Worm (Caenorhabditis elegans) whole organism, L4/young adult: Measurements from ENCODE around the gene vab-9.

Experiments
- W03F9.2 ChIP-seq: fragments of 150-350 bp; optimal IDR thresholded peaks from 2 replicates; lab custom pipeline; 2014; ENCODE audit warnings: missing biosample characterization, missing genetic modification characterization
- dao-5 ChIP-seq: sonication (generic microtip); optimal IDR thresholded peaks from 2 replicates; lab custom pipeline; 2016; ENCODE audit warnings: missing genotype, missing genetic modification characterization, moderate library complexity, missing compliant biosample characterization
- him-1 ChIP-seq: sonication (generic microtip); optimal IDR thresholded peaks from 2 replicates; lab custom pipeline; 2016; ENCODE audit warnings: missing genotype, missing genetic modification reagents, missing genetic modification characterization, missing compliant biosample characterization

Gene vab-9

DNA sequence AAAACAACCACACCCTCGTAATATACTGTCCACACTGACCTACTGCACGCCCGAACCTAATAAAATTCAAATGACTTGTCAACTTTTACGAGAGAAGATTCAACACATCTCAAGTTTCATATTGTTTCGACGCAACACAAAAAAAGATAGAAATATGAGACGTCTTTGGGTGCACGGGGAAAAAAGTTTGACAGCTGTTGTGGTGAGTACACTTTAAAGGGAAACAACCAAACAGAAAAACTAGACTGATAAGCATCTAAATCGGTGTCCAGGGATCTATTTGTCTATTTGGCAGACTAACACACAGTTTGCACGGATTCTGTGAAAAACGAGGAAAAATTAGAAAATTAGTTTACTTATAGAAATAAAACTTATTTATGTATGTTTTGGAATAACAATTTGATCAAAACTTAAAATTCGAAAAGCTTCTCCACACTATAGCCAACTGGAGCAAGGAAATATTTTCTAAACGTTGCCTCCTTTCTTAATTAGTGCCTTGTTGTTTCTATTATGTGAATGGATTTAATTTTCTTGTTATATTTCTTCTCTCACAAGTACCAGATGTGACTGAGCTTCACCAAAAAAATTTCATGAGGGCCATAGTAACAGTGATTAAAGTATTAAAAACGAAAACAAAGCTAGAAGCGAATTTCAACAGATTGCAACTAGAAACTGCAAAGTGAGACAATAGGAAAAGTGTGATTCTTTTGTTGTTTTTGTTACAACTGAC is 6.3 kb upstream of the vab-9 start:
- no peak for TF ChIP-seq dao-5 (tag; lab: Kevin White, UChicago)
- TF ChIP-seq him-1 (tag; lab: Kevin White, UChicago): no peak
- no peak for TF ChIP-seq W03F9.2

DNA sequence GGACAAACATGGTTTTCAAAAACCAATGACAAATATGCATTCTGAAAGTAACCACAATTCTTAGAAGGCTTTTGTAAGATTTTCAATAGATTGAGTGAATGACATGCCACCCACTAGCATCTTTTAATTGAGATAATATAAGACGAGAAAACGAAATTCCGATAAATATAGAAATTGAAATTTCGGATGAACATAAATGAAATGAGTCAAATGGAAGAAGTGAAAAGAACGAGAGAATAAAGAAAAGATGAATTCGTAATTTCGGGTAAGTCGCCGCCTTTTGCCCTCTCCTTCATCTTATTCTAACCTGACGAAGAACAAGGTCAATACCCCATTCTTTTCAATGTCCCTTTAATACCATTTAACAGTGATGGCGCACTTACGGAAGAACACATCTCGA is 4.9 kb upstream of the vab-9 start:
- TF ChIP-seq dao-5 (tag; lab: Kevin White, UChicago): no peak
- no peak for TF ChIP-seq W03F9.2
- TF ChIP-seq him-1 (tag; lab: Kevin White, UChicago): no peak

DNA sequence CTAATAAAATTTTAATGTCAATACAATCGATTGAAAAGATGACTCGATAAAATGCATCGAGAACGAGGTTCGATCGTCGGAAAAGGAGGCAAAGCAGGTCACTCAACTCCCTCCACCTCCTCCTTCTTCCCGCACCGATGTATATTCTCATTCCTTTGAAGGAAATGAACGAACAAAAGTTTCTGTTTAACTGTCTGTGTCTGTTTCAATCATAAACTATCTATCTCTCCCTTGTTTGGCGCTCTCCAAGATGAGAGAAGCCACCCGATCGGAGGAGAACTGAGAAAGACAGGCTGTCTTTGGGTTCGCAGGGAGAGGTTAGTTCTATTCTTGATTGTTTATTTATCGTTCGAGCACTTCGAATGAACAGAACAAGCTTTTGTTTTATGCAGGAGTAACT is 3.6 kb upstream of the vab-9 start, which contains the start of gene D2085.7:
D2085.7 (plus strand) TSS at position 251 of the 400 bp plus-strand sequence.
- no peak for TF ChIP-seq him-1 (tag; lab: Kevin White, UChicago)
- no peak for TF ChIP-seq W03F9.2
- no peak for TF ChIP-seq dao-5 (tag; lab: Kevin White, UChicago)

DNA sequence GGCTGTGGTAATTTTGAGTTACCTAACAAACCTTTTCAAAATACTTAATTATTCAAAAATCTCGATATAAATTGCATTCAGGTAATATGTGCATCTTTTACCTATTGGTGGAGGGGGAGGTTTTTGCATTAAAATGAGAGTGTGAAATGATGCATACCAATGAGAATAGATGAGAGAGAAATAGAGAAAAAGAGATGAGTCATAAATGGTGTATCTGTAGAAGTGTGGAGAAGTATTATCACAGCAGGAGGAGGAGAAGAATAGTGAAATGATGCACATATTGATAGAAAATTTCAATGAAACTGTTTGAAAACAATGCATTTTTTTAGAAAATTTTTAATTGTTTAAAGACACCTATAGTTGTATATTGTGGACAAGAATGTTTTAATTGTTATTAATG is 3.0 kb upstream of the vab-9 start:
- TF ChIP-seq W03F9.2 (no peak), him-1 (tag; lab: Kevin White, UChicago) (no peak), dao-5 (tag; lab: Kevin White, UChicago) (no peak)

DNA sequence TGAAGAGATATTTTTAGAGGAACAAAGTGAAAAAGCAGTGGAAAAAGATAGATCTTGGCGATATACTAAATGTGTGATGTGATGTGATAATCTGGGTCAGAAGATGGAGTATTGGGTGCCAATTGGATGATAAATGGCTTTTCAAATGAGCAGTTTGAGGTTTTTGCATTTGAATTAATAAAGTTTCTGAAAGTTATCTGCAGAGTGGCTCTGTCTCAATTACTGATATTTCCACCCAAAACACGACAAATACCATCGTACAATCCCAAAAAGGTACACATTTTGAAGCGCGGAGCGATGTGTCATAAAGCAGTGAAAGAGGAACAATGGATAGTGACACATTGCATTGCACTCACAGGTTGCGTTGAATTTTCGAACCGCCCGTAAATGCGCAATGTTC is 2.0 kb upstream of the vab-9 start:
- TF ChIP-seq dao-5 (tag; lab: Kevin White, UChicago): no peak
- no peak for TF ChIP-seq him-1 (tag; lab: Kevin White, UChicago)
- TF ChIP-seq W03F9.2: no peak

DNA sequence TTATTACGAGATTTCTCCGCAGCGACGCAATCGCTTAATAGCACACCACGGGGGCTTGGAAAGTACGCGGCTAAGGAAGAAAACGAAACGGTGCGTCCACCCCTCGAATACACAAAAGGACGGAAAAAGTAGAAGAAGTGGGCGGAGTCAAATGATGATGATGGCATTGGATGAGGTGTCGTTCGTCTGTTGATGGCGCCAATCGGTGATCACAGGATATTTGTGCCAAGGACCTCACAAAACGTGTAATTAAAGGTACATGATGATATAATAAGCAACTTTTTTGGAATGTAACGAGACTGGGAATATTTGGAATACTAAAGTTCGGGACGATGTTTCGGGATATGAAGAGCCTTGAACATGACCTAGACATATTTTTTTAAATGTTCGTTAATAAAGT is 3.1 kb downstream of the vab-9 start, which contains the start of gene cutl-12:
cutl-12 (minus strand) TSS at position 101 of the 400 bp plus-strand sequence.
- no peak for TF ChIP-seq W03F9.2

DNA sequence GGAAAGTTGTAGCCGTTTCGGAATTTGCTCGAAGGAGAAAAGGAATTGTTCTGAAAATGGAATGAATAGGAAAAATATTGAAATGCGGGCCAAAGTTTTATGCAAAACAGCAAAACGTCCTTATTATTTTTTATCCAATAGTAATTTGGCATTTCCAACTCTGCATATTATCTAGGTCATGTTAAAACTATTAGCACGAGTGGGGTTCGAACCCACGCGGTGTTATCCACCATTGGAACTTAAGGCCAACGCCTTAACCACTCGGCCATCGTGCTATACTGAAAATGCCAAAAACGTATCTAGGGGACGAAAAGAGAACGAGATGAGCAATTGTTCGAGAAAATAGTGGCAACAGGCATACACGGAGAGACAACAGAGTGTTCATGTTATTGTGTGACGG is 5.7 kb downstream of the vab-9 start:
- no peak for TF ChIP-seq W03F9.2
- TF ChIP-seq him-1 (tag; lab: Kevin White, UChicago): no peak
- no peak for TF ChIP-seq dao-5 (tag; lab: Kevin White, UChicago)

DNA sequence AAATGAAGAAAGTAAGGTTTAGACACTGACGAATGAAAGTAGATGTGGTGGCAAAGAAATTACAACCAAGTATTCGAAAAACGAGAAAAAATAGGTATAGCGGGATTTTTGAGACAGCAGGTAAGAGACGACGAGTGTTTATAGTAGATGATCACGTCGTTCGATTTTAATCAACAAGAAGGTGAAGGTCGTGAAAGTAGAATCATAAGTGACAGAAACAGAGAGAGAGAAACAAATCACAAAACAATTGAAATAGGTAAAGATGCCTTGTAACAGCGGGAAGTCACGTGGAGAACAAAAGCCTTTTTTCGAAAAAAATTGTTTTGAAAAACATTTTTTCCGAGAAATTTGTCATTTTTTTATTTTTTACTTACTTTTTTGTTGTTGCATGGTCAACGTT is 7.4 kb downstream of the vab-9 start, which contains the start of gene T22C8.6:
T22C8.6 (minus strand) TSS at position 194 of the 400 bp plus-strand sequence.
- TF ChIP-seq W03F9.2 (no peak), him-1 (tag; lab: Kevin White, UChicago) (no peak), dao-5 (tag; lab: Kevin White, UChicago) (no peak)

DNA sequence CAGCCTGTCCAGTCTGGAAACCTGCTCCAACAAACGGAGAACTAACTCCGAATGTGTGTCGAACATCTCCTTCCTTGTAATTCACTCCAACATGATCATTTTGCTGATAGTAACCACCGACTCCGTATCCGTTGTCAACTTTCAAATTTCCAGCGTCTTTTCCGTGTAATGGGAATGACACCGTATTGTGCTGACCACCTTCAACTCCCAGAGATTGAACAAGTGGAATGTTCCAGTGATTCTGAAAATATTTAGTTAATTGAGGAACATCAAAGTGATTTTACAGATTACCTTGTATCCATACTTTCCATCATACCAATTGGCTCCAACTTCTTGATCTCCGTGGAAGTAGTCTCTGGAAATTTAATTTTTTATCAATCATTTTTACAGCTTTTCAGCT is 9.6 kb downstream of the vab-9 start:
- TF ChIP-seq him-1 (tag; lab: Kevin White, UChicago) (no peak), W03F9.2 (no peak), dao-5 (tag; lab: Kevin White, UChicago) (no peak)

DNA sequence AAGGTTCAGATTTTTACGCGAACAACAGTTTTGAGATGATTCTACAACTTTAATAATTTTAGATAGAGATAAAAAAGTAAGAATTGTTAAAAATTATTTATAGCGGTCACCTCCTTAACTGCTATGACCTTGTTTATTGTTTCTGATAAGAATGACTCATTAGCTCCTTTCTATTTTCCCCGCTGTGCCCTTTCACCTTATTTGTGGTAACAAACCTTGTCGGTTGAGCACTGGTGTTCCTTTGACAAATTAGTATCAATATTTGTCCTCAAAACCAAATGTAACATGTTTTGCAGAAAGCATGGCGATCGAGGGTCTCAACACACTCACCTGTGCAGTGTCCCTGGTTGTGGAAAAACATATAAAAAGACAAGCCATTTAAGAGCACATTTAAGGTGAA is 10.9 kb downstream of the vab-9 start:
- TF ChIP-seq him-1 (tag; lab: Kevin White, UChicago) (no peak), W03F9.2 (no peak), dao-5 (tag; lab: Kevin White, UChicago) (no peak)

DNA sequence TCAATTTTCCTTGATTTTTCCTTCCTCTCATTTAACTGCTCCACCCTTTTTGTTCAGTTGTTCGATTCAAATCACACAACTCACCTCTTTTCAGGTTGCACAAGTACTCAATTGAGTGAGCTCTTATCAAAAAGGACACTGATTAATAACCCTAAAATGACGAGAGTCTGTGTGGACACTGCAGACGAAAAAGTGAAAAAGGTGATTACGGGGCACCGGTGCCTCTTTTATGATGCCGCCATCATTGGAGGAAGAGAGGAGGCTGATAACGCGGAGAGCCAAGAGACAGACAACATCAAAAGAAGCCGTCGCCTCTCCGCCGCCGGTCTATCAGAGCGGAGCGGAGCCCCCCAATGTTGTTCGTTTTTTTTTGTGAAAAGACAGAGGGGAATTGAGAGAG is 12.4 kb downstream of the vab-9 start, which contains the start of gene sptf-2:
sptf-2 (plus strand) TSS at position 297 of the 400 bp plus-strand sequence.
- TF ChIP-seq him-1 (tag; lab: Kevin White, UChicago) (no peak), W03F9.2 (no peak), dao-5 (tag; lab: Kevin White, UChicago) (no peak)

DNA sequence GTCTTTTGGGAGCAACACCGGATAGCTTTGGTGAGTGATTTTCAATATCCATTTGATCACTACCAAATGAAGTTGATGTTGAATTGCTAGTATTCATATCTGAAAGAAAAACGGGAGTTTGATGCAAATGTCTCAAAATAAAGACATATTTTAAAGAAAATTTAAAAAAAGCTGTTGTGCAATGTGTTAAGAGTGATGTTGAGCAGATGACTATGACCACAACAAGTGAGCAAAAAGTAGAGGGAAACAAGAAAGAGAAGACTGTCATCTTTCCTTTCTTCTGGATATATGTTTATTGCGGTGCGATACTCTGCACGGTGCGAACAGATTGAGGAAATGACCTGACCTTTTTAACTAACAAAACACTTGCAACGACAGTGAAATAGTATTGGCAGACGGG is 14.1 kb downstream of the vab-9 start, which contains the start of gene T22C8.4:
T22C8.4 (minus strand) TSS at position 101 of the 400 bp plus-strand sequence.
- TF ChIP-seq him-1 (tag; lab: Kevin White, UChicago) (no peak), dao-5 (tag; lab: Kevin White, UChicago) (no peak), W03F9.2 (no peak)

DNA sequence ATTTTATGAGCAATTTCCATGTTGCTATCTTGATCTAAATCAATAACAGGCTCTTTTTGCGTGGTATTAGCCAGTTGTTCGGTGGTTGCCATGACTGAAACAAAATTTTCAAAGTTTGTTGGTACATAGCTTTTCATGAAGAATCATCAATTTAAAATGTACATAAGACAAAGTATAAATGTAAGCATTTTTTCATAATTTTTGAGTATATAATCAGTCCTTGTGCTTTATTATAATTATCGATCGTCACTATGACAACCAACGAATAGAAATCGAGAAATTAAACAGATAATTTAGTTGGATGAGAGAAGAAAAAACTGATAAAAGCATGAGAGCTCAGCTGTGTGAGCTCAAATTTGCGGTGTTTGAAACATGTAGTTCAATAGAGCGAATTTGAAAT is 15.6 kb downstream of the vab-9 start, which contains the start of gene T22C8.3:
T22C8.3 (minus strand) TSS at position 101 of the 400 bp plus-strand sequence.
- TF ChIP-seq him-1 (tag; lab: Kevin White, UChicago) (no peak), dao-5 (tag; lab: Kevin White, UChicago) (no peak), W03F9.2 (no peak)

DNA sequence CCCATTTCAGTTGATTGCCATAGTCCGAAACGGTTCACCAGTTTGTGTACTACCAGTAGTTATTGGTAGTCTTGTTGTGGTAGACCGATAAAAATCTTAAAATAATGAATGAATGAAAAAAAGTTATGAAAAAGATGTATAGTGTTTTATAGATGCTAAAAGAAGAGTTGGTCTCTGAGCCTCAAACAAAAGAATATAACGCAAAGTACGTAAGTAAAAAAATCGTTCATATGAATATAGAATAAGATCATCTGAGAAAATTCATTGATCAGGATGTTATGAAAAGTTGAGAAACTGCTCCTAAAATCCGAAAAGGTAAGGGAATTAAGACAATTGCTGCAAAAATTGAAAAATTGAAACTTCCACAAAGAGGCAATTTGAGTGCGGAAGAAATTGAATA is 20.0 kb downstream of the vab-9 start, which contains the start of gene chhy-1:
chhy-1 (minus strand) TSS at position 101 of the 400 bp plus-strand sequence.
- no peak for TF ChIP-seq W03F9.2

DNA sequence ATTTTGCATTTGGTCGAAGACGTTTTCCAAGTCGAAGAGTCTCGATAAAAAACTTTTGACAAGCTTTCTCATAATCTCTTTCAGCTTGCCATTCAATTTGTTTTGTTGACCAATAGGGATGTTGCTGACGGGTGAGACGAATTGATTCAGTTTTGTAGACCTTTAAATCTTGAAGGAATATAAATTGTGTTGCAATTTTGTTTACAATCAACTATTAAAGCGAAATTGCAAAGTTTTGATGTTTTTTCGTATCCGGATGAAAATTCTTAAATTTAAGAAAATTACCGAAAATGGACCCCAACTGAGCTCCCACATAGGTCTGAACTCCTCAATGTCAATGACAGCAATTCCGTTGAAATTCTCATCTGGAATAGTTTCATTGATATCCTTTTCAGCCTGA is 21.4 kb downstream of the vab-9 start:
- TF ChIP-seq him-1 (tag; lab: Kevin White, UChicago) (no peak), dao-5 (tag; lab: Kevin White, UChicago) (no peak), W03F9.2 (no peak)
